Fruit fly (Drosophila melanogaster) whole organism, embryonic: Measurements from ENCODE around the gene Ir75b.
A peak's percentile ranks its signal among the peaks of the same experiment; 100 is the strongest.

Experiments
- Asciz ChIP-seq: fragments of 200-800 bp; sonication (Bioruptor generic); optimal IDR thresholded peaks from 2 replicates; lab custom pipeline; 2017; ENCODE audit warnings: missing biosample characterization, mild to moderate bottlenecking, missing genetic modification characterization, missing genetic modification reagents
- CG10147 ChIP-seq: fragments of 200-800 bp; sonication (Bioruptor generic); optimal IDR thresholded peaks from 2 replicates; lab custom pipeline; 2019; ENCODE audit warnings: missing biosample characterization, mild to moderate bottlenecking, missing genetic modification characterization, moderate library complexity
- CG10462 ChIP-seq: fragments of 200-800 bp; sonication (Bioruptor generic); optimal IDR thresholded peaks from 2 replicates; lab custom pipeline; 2016; ENCODE audit warnings: missing biosample characterization, missing genetic modification characterization
- CG10543 ChIP-seq: fragments of 200-800 bp; sonication (Bioruptor generic); optimal IDR thresholded peaks from 3 replicates; lab custom pipeline; 2017; ENCODE audit warnings: missing biosample characterization, mild to moderate bottlenecking, missing genetic modification characterization, moderate library complexity
- CG10654 ChIP-seq: fragments of 200-800 bp; sonication (Bioruptor generic); optimal IDR thresholded peaks from 2 replicates; lab custom pipeline; 2016; ENCODE audit warnings: missing biosample characterization, missing genetic modification characterization
- CG11456 ChIP-seq: fragments of 200-800 bp; sonication (Bioruptor generic); IDR thresholded peaks from 3 replicates; pipeline ENCODE4 v1.3.6; 2022; ENCODE audit warnings: missing biosample characterization, missing genetic modification characterization
- CG1233 ChIP-seq: fragments of 200-800 bp; sonication (Bioruptor generic); optimal IDR thresholded peaks from 4 replicates; lab custom pipeline; 2018; ENCODE audit warnings: missing biosample characterization, mild to moderate bottlenecking, missing genetic modification characterization
- CG12744 ChIP-seq: fragments of 200-800 bp; sonication (Bioruptor generic); optimal IDR thresholded peaks from 2 replicates; lab custom pipeline; 2016; ENCODE audit warnings: missing biosample characterization, missing genetic modification characterization
- CG13624 ChIP-seq: fragments of 200-800 bp; sonication (Bioruptor generic); optimal IDR thresholded peaks from 2 replicates; lab custom pipeline; 2016; ENCODE audit warnings: missing biosample characterization, missing genetic modification characterization
- CG15073 ChIP-seq: fragments of 200-800 bp; sonication (Bioruptor generic); optimal IDR thresholded peaks from 2 replicates; lab custom pipeline; 2016; ENCODE audit warnings: missing biosample characterization, missing genetic modification characterization
- CG18599 ChIP-seq: fragments of 200-800 bp; sonication (Bioruptor generic); optimal IDR thresholded peaks from 3 replicates; lab custom pipeline; 2017; ENCODE audit warnings: missing biosample characterization, missing genetic modification characterization, mild to moderate bottlenecking, moderate library complexity, missing genetic modification reagents
- CG2202 ChIP-seq: fragments of 200-800 bp; sonication (Bioruptor generic); optimal IDR thresholded peaks from 2 replicates; lab custom pipeline; 2018; ENCODE audit warnings: missing biosample characterization, mild to moderate bottlenecking, missing genetic modification characterization
- CG2678 ChIP-seq: fragments of 200-800 bp; sonication (Bioruptor generic); optimal IDR thresholded peaks from 3 replicates; lab custom pipeline; 2019; ENCODE audit warnings: missing biosample characterization, mild to moderate bottlenecking, missing genetic modification characterization, moderate library complexity
- CG6254 ChIP-seq: fragments of 200-800 bp; sonication (Bioruptor generic); optimal IDR thresholded peaks from 3 replicates; lab custom pipeline; 2017; ENCODE audit warnings: mild to moderate bottlenecking, missing biosample characterization, missing genetic modification reagents, missing genetic modification characterization
- CG7271 ChIP-seq: fragments of 200-800 bp; sonication (Bioruptor generic); optimal IDR thresholded peaks from 2 replicates; lab custom pipeline; 2018; ENCODE audit warnings: missing biosample characterization, mild to moderate bottlenecking, missing genetic modification characterization, moderate library complexity
- CG7556 ChIP-seq: fragments of 200-800 bp; sonication (Bioruptor generic); optimal IDR thresholded peaks from 2 replicates; lab custom pipeline; 2017; ENCODE audit warnings: missing biosample characterization, mild to moderate bottlenecking, missing genetic modification characterization
- CG7839 ChIP-seq: fragments of 200-800 bp; sonication (Bioruptor generic); optimal IDR thresholded peaks from 3 replicates; lab custom pipeline; 2018; ENCODE audit warnings: missing biosample characterization, mild to moderate bottlenecking, missing genetic modification characterization, moderate library complexity
- Doc2 ChIP-seq: fragments of 200-800 bp; sonication (Bioruptor generic); IDR thresholded peaks from 2 replicates; pipeline ENCODE4 v1.3.6; 2022; ENCODE audit warnings: missing biosample characterization, missing genetic modification characterization
- Dref ChIP-seq: fragments of 200-800 bp; sonication (Bioruptor generic); IDR thresholded peaks from 2 replicates; pipeline ENCODE4 v1.3.6; 2022; ENCODE audit warnings: missing biosample characterization, missing genetic modification characterization
- Eip74EF ChIP-seq, 2 experiments: fragments of 200-800 bp in 1 of 2; fragments of >200 bp in 1 of 2; sonication (Bioruptor generic) in 1 of 2; optimal IDR thresholded peaks; 2 replicates each; lab custom pipeline; 2017 to 2019; ENCODE audit warnings: missing biosample characterization in 2 of 2, missing genetic modification characterization in 2 of 2, mild to moderate bottlenecking in 1 of 2, moderate library complexity in 1 of 2
- Ets97D ChIP-seq: fragments of 200-800 bp; sonication (Bioruptor generic); optimal IDR thresholded peaks from 3 replicates; lab custom pipeline; 2016; ENCODE audit warnings: missing biosample characterization, missing genetic modification characterization
- Fer3 ChIP-seq: fragments of 200-800 bp; sonication (Bioruptor generic); optimal IDR thresholded peaks from 2 replicates; lab custom pipeline; 2018; ENCODE audit warnings: missing biosample characterization, mild to moderate bottlenecking, missing genetic modification characterization, moderate library complexity
- Hmx ChIP-seq: fragments of 200-800 bp; sonication (Bioruptor generic); optimal IDR thresholded peaks from 2 replicates; lab custom pipeline; 2016; ENCODE audit warnings: missing biosample characterization, missing genetic modification characterization
- Lhr ChIP-seq: fragments of 200-800 bp; sonication (Bioruptor generic); optimal IDR thresholded peaks from 3 replicates; lab custom pipeline; 2017; ENCODE audit warnings: mild to moderate bottlenecking, missing biosample characterization, missing genetic modification reagents, missing genetic modification characterization
- Poxn ChIP-seq: fragments of 200-800 bp; sonication (Bioruptor generic); IDR thresholded peaks from 2 replicates; pipeline ENCODE4 v1.3.6; 2022; ENCODE audit warnings: missing biosample characterization, missing genetic modification characterization
- Rx ChIP-seq: fragments of 200-800 bp; sonication (Bioruptor generic); IDR thresholded peaks from 2 replicates; pipeline ENCODE4 v1.3.6; 2022; ENCODE audit warnings: missing biosample characterization, missing genetic modification characterization
- Ssrp ChIP-seq: fragments of 200-800 bp; sonication (Bioruptor generic); optimal IDR thresholded peaks from 2 replicates; lab custom pipeline; 2018; ENCODE audit warnings: missing biosample characterization, mild to moderate bottlenecking, missing genetic modification characterization, moderate library complexity
- Tbp ChIP-seq: fragments of >200 bp; optimal IDR thresholded peaks from 2 replicates; lab custom pipeline; 2018; ENCODE audit warnings: missing biosample characterization, missing genetic modification characterization
- Xrp1 ChIP-seq: fragments of 200-800 bp; sonication (Bioruptor generic); IDR thresholded peaks from 2 replicates; pipeline ENCODE4 v1.3.6; 2022; ENCODE audit warnings: missing biosample characterization, missing genetic modification characterization
- ac ChIP-seq: fragments of 200-800 bp; sonication (Bioruptor generic); optimal IDR thresholded peaks from 3 replicates; lab custom pipeline; 2017; ENCODE audit warnings: missing biosample characterization, mild to moderate bottlenecking, missing genetic modification characterization
- cad ChIP-seq: fragments of >200 bp; optimal IDR thresholded peaks from 2 replicates; lab custom pipeline; 2017; ENCODE audit warnings: missing biosample characterization, missing genetic modification characterization
- cwo ChIP-seq: fragments of 200-800 bp; sonication (Bioruptor generic); optimal IDR thresholded peaks from 3 replicates; lab custom pipeline; 2017; ENCODE audit warnings: missing biosample characterization, missing genetic modification characterization, mild to moderate bottlenecking, moderate library complexity, missing genetic modification reagents
- dm ChIP-seq: fragments of 200-800 bp; sonication (Bioruptor generic); optimal IDR thresholded peaks from 3 replicates; lab custom pipeline; 2016; ENCODE audit warnings: missing biosample characterization, missing genetic modification characterization
- esg ChIP-seq: fragments of 200-800 bp; sonication (Bioruptor generic); conservative IDR thresholded peaks from 2 replicates; pipeline ENCODE4 v1.3.6; 2022; ENCODE audit warnings: missing biosample characterization, missing genetic modification characterization
- eve ChIP-seq, 2 experiments: fragments of >200 bp; optimal IDR thresholded peaks; 2 replicates each; lab custom pipeline; 2017; ENCODE audit warnings: missing biosample characterization in 2 of 2, missing genetic modification characterization in 2 of 2
- gcm2 ChIP-seq: fragments of 200-800 bp; sonication (Bioruptor generic); optimal IDR thresholded peaks from 2 replicates; lab custom pipeline; 2016; ENCODE audit warnings: missing biosample characterization, missing genetic modification characterization
- grn ChIP-seq: fragments of 200-800 bp; sonication (Bioruptor generic); optimal IDR thresholded peaks from 3 replicates; lab custom pipeline; 2017; ENCODE audit warnings: missing biosample characterization, missing genetic modification characterization
- gsb ChIP-seq: fragments of 200-800 bp; sonication (Bioruptor generic); IDR thresholded peaks from 2 replicates; pipeline ENCODE4 v1.3.6; 2022; ENCODE audit warnings: missing biosample characterization, missing genetic modification characterization
- hkb ChIP-seq, 2 experiments: fragments of 200-800 bp in 1 of 2; fragments of >200 bp in 1 of 2; sonication (Bioruptor generic) in 1 of 2; IDR thresholded peaks in 1 of 2; optimal IDR thresholded peaks in 1 of 2; 2 replicates each; pipeline versions ENCODE4 v1.3.6 to Lab custom; 2017 to 2022; ENCODE audit warnings: missing biosample characterization in 1 of 2, missing genetic modification characterization in 1 of 2
- nerfin-2 ChIP-seq: fragments of 200-800 bp; sonication (Bioruptor generic); IDR thresholded peaks from 2 replicates; pipeline ENCODE4 v1.3.6; 2022; ENCODE audit warnings: missing biosample characterization, missing genetic modification characterization; ENCODE audit not compliant: partially characterized antibody
- odd ChIP-seq: fragments of 200-800 bp; sonication (Bioruptor generic); optimal IDR thresholded peaks from 2 replicates; lab custom pipeline; 2017; ENCODE audit warnings: missing biosample characterization, mild to moderate bottlenecking, missing genetic modification characterization
- org-1 ChIP-seq: fragments of 200-800 bp; sonication (Bioruptor generic); optimal IDR thresholded peaks from 2 replicates; lab custom pipeline; 2017; ENCODE audit warnings: missing biosample characterization, missing genetic modification characterization
- schlank ChIP-seq: fragments of 200-800 bp; sonication (Bioruptor generic); optimal IDR thresholded peaks from 2 replicates; lab custom pipeline; 2018; ENCODE audit warnings: missing biosample characterization, mild to moderate bottlenecking, missing genetic modification characterization
- so ChIP-seq: fragments of 200-800 bp; sonication (Bioruptor generic); IDR thresholded peaks from 3 replicates; pipeline ENCODE4 v1.3.6; 2022; ENCODE audit warnings: missing biosample characterization, missing genetic modification characterization
- vnd ChIP-seq: fragments of 200-800 bp; sonication (Bioruptor generic); IDR thresholded peaks from 3 replicates; pipeline ENCODE4 v1.3.6; 2022; ENCODE audit warnings: missing biosample characterization, missing genetic modification characterization; ENCODE audit not compliant: partially characterized antibody
- zen ChIP-seq: fragments of 200-800 bp; sonication (Bioruptor generic); optimal IDR thresholded peaks from 3 replicates; lab custom pipeline; 2018; ENCODE audit warnings: missing biosample characterization, mild to moderate bottlenecking, missing genetic modification characterization, moderate library complexity
- zen2 ChIP-seq: fragments of 200-800 bp; sonication (Bioruptor generic); IDR thresholded peaks from 3 replicates; pipeline ENCODE4 v1.3.6; 2022; ENCODE audit warnings: missing biosample characterization, missing genetic modification characterization; ENCODE audit not compliant: partially characterized antibody

Gene Ir75b

DNA sequence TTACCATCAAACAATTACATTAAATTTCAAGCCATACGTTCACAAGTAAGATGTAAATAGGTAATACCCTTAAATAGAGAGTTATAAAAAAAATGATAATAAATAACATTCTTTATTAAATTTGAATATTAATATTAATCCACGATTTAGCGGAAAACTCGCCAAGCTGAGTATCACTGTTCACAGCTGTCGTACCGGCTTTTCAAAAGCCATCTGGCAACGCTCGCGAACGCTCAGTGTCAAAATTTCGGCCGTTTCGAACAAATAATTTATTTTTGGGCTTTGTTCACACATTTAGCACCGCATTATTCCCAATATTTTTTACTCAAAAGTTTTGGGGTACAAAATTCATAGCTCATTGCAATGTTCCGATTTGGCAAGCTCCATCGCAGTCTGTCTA lies 29.5 kb upstream of the Ir75b start, which contains the start of gene TrpRS-m (continued):
- TF ChIP-seq CG10462 (no peak), CG10654 (GFP tag; lab: Kevin White, UChicago) (no peak), Eip74EF (GFP tag; optimal IDR thresholded peaks at IDR 0.05; lab: Kevin White, UChicago) (no peak), gcm2 (GFP tag; lab: Kevin White, UChicago) (no peak), cad (GFP tag; lab: Kevin White, UChicago) (no peak), so (GFP tag; lab: Robert Waterston, UW) (no peak), Lhr (GFP tag; lab: Kevin White, UChicago) (no peak), gsb (GFP tag; lab: Robert Waterston, UW) (no peak), ac (GFP tag; lab: Kevin White, UChicago) (no peak), CG7271 (tag; lab: Kevin White, UChicago) (no peak), hkb (optimal IDR thresholded peaks at IDR 0.05; lab: Kevin White, UChicago) (no peak), hkb (GFP tag; IDR thresholded peaks at IDR 0.05; lab: Robert Waterston, UW) (no peak), CG18599 (GFP tag; lab: Kevin White, UChicago) (no peak), Dref (GFP tag; lab: Robert Waterston, UW) (no peak), Xrp1 (GFP tag; lab: Robert Waterston, UW) (peak; percentile 21; the same call in 1 of the 2 replicates), esg (GFP tag; lab: Robert Waterston, UW) (no peak), Rx (GFP tag; lab: Robert Waterston, UW) (no peak), CG7556 (GFP tag; lab: Kevin White, UChicago) (no peak), zen (tag; lab: Kevin White, UChicago) (no peak), Asciz (GFP tag; lab: Kevin White, UChicago) (no peak), CG7839 (tag; lab: Kevin White, UChicago) (no peak), grn (no peak), CG10147 (GFP tag; lab: Kevin White, UChicago) (no peak), CG2678 (tag; lab: Kevin White, UChicago) (no peak), schlank (tag; lab: Kevin White, UChicago) (no peak), vnd (no peak), Ets97D (GFP tag; lab: Kevin White, UChicago) (no peak), odd (GFP tag; lab: Kevin White, UChicago) (no peak), Ssrp (no peak), CG11456 (GFP tag; lab: Robert Waterston, UW) (no peak), eve (GFP tag; optimal IDR thresholded peaks at IDR 0.05; lab: Kevin White, UChicago) (no peak), CG13624 (no peak), CG10543 (no peak), nerfin-2 (GFP tag; lab: Robert Waterston, UW) (no peak), Hmx (no peak), zen2 (GFP tag; lab: Robert Waterston, UW) (no peak), Tbp (GFP tag; lab: Kevin White, UChicago) (no peak), CG12744 (GFP tag; lab: Kevin White, UChicago) (no peak), CG1233 (GFP tag; lab: Kevin White, UChicago) (no peak), org-1 (GFP tag; lab: Kevin White, UChicago) (no peak), cwo (GFP tag; lab: Kevin White, UChicago) (no peak), Doc2 (GFP tag; lab: Robert Waterston, UW) (no peak), Poxn (no peak), CG15073 (GFP tag; lab: Kevin White, UChicago) (no peak), CG6254 (GFP tag; lab: Kevin White, UChicago) (no peak), dm (GFP tag; lab: Kevin White, UChicago) (no peak), CG2202 (tag; lab: Kevin White, UChicago) (no peak), Fer3 (tag; lab: Kevin White, UChicago) (no peak)
- TF ChIP-seq, all 482 proteins: peak for 31
